Worm (Caenorhabditis elegans) whole organism, L4 larva: ENCODE results near the gene lec-6.

ENCODE experiments used
- D1046.2 ChIP-seq: fragments of 200-800 bp; sonication (Bioruptor generic); IDR thresholded peaks from 2 replicates; pipeline ENCODE4 v1.3.6; 2022; ENCODE audit warnings: missing genetic modification characterization, missing compliant biosample characterization
- F26F4.8 ChIP-seq: fragments of 200-800 bp; sonication (Bioruptor generic); conservative IDR thresholded peaks from 2 replicates; pipeline ENCODE4 v1.3.6; 2022; ENCODE audit warnings: missing genetic modification characterization, missing compliant biosample characterization
- F37D6.2 ChIP-seq: sonication (generic microtip); optimal IDR thresholded peaks from 2 replicates; lab custom pipeline; 2016; ENCODE audit warnings: mild to moderate bottlenecking, missing genetic modification characterization, missing compliant biosample characterization
- F49E8.2 ChIP-seq: sonication (generic microtip); optimal IDR thresholded peaks from 2 replicates; lab custom pipeline; 2016; ENCODE audit warnings: missing compliant biosample characterization, mild to moderate bottlenecking, missing genetic modification characterization, borderline replicate concordance
- ZK546.5 ChIP-seq, 2 experiments: sonication (generic microtip); optimal IDR thresholded peaks; 2 replicates each; lab custom pipeline; 2017; ENCODE audit warnings: missing biosample characterization in 2 of 2, missing genetic modification characterization in 2 of 2
- aly-2 ChIP-seq: sonication (generic microtip); optimal IDR thresholded peaks from 2 replicates; lab custom pipeline; 2018; ENCODE audit warnings: missing biosample characterization, missing genetic modification characterization
- ama-1 ChIP-seq: fragments of 150-350 bp; optimal IDR thresholded peaks from 2 replicates; lab custom pipeline; 2014; ENCODE audit warnings: inconsistent platforms, mixed read lengths
- arid-1 ChIP-seq: fragments of 200-800 bp; sonication (Bioruptor generic); conservative IDR thresholded peaks from 2 replicates; pipeline ENCODE4 v1.3.6; 2022; ENCODE audit warnings: missing genetic modification reagents, missing genetic modification characterization, missing compliant biosample characterization
- attf-4 ChIP-seq: sonication (generic microtip); optimal IDR thresholded peaks from 3 replicates; lab custom pipeline; 2017; ENCODE audit warnings: missing biosample characterization, missing genetic modification characterization
- ceh-20 ChIP-seq: fragments of 200-800 bp; sonication (Bioruptor generic); IDR thresholded peaks from 2 replicates; pipeline ENCODE4 v1.3.6; 2022; ENCODE audit warnings: missing genetic modification reagents, missing genetic modification characterization, missing compliant biosample characterization
- ceh-32 ChIP-seq: sonication (generic microtip); optimal IDR thresholded peaks from 2 replicates; lab custom pipeline; 2016; ENCODE audit warnings: mild to moderate bottlenecking, missing genetic modification characterization, missing compliant biosample characterization; ENCODE audit not compliant: poor library complexity
- ceh-62 ChIP-seq: sonication (generic microtip); optimal IDR thresholded peaks from 2 replicates; lab custom pipeline; 2017; ENCODE audit warnings: missing biosample characterization, missing genetic modification characterization
- ceh-82 ChIP-seq: sonication (generic microtip); optimal IDR thresholded peaks from 2 replicates; lab custom pipeline; 2017; ENCODE audit warnings: missing biosample characterization, missing genetic modification characterization
- cey-2 ChIP-seq: sonication (generic microtip); optimal IDR thresholded peaks from 3 replicates; lab custom pipeline; 2017; ENCODE audit warnings: missing genetic modification characterization, mild to moderate bottlenecking, missing compliant biosample characterization, antibody characterized with exemption, borderline replicate concordance; ENCODE audit not compliant: insufficient read depth
- ctbp-1 ChIP-seq: fragments of 200-800 bp; sonication (Bioruptor generic); IDR thresholded peaks from 2 replicates; pipeline ENCODE4 v1.3.6; 2022; ENCODE audit warnings: missing genetic modification reagents, missing genetic modification characterization, missing compliant biosample characterization
- daf-16 ChIP-seq, 3 experiments: sonication (generic microtip); optimal IDR thresholded peaks; 2 replicates each; lab custom pipeline; 2016 to 2017; ENCODE audit warnings: missing genetic modification characterization in 3 of 3, missing genetic modification reagents in 3 of 3, mild to moderate bottlenecking in 2 of 3, missing compliant biosample characterization in 2 of 3, missing biosample characterization in 1 of 3, moderate library complexity in 1 of 3
- dmd-6 ChIP-seq: fragments of 200-800 bp; sonication (Bioruptor generic); IDR thresholded peaks from 2 replicates; pipeline ENCODE4 v1.3.6; 2022; ENCODE audit warnings: missing genetic modification reagents, missing genetic modification characterization, missing compliant biosample characterization
- jun-1 ChIP-seq: fragments of 150-350 bp; optimal IDR thresholded peaks from 2 replicates; lab custom pipeline; 2014; ENCODE audit warnings: missing biosample characterization, missing genetic modification reagents, missing genetic modification characterization
- lin-13 ChIP-seq: fragments of 150-350 bp; optimal IDR thresholded peaks from 2 replicates; lab custom pipeline; 2014; ENCODE audit warnings: missing biosample characterization, missing genetic modification reagents, missing genetic modification characterization
- lin-38 ChIP-seq: fragments of 200-800 bp; sonication (Bioruptor generic); IDR thresholded peaks from 2 replicates; pipeline ENCODE4 v1.3.6; 2022; ENCODE audit warnings: missing genetic modification reagents, missing genetic modification characterization, missing compliant biosample characterization
- lin-39 ChIP-seq: fragments of 150-350 bp; optimal IDR thresholded peaks from 2 replicates; lab custom pipeline; 2014; ENCODE audit warnings: missing biosample characterization, missing genetic modification reagents, missing genetic modification characterization
- madf-5 ChIP-seq, 2 experiments: fragments of 200-800 bp; sonication (Bioruptor generic); IDR thresholded peaks; 2 replicates each; pipeline ENCODE4 v1.3.6; 2022; ENCODE audit warnings: missing compliant biosample characterization in 2 of 2, missing genetic modification characterization in 2 of 2
- madf-9 ChIP-seq: fragments of 200-800 bp; sonication (Bioruptor generic); conservative IDR thresholded peaks from 2 replicates; pipeline ENCODE4 v1.3.6; 2022; ENCODE audit warnings: missing genetic modification reagents, missing genetic modification characterization, missing compliant biosample characterization
- mes-2 ChIP-seq: sonication (generic microtip); optimal IDR thresholded peaks from 2 replicates; lab custom pipeline; 2016; ENCODE audit warnings: missing genotype, mild to moderate bottlenecking, missing genetic modification characterization, missing compliant biosample characterization; ENCODE audit not compliant: poor library complexity, severe bottlenecking
- mxl-3 ChIP-seq: fragments of 200-800 bp; sonication (Bioruptor generic); optimal IDR thresholded peaks from 2 replicates; lab custom pipeline; 2018; ENCODE audit warnings: mild to moderate bottlenecking, missing genetic modification characterization, missing compliant biosample characterization
- nhr-28 ChIP-seq: fragments of 150-350 bp; optimal IDR thresholded peaks from 2 replicates; lab custom pipeline; 2014; ENCODE audit warnings: missing biosample characterization, missing genetic modification characterization
- nhr-41 ChIP-seq: fragments of 200-800 bp; sonication (Bioruptor generic); IDR thresholded peaks from 2 replicates; pipeline ENCODE4 v1.3.6; 2022; ENCODE audit warnings: missing genetic modification reagents, missing genetic modification characterization, missing compliant biosample characterization
- nhr-76 ChIP-seq: fragments of 150-350 bp; optimal IDR thresholded peaks from 2 replicates; lab custom pipeline; 2014; ENCODE audit warnings: missing biosample characterization, missing genetic modification characterization
- nhr-77 ChIP-seq: fragments of 150-350 bp; optimal IDR thresholded peaks from 2 replicates; lab custom pipeline; 2014; ENCODE audit warnings: missing biosample characterization, missing genetic modification characterization
- php-3 ChIP-seq: fragments of 200-800 bp; sonication (Bioruptor generic); IDR thresholded peaks from 2 replicates; pipeline ENCODE4 v1.3.6; 2022; ENCODE audit warnings: missing genetic modification reagents, missing genetic modification characterization, missing compliant biosample characterization
- saeg-2 ChIP-seq: fragments of 200-800 bp; sonication (Bioruptor generic); IDR thresholded peaks from 2 replicates; pipeline ENCODE4 v1.3.6; 2022; ENCODE audit warnings: missing genetic modification reagents, missing genetic modification characterization, missing compliant biosample characterization
- skn-1 ChIP-seq: fragments of 150-350 bp; optimal IDR thresholded peaks from 2 replicates; lab custom pipeline; 2014; ENCODE audit warnings: missing biosample characterization, missing genetic modification characterization
- snpc-4 ChIP-seq: fragments of 150-350 bp; optimal IDR thresholded peaks from 2 replicates; lab custom pipeline; 2014; ENCODE audit warnings: missing biosample characterization, missing genetic modification characterization
- spr-1 ChIP-seq: sonication (generic microtip); optimal IDR thresholded peaks from 2 replicates; lab custom pipeline; 2016; ENCODE audit warnings: mild to moderate bottlenecking, missing genetic modification characterization, missing compliant biosample characterization
- unc-130 ChIP-seq: sonication (generic microtip); optimal IDR thresholded peaks from 2 replicates; lab custom pipeline; 2016; ENCODE audit warnings: missing genetic modification reagents, missing genetic modification characterization, missing compliant biosample characterization
- unc-39 ChIP-seq: sonication (generic microtip); optimal IDR thresholded peaks from 2 replicates; lab custom pipeline; 2017; ENCODE audit warnings: missing biosample characterization, missing genetic modification characterization
- unc-62 ChIP-seq, 3 experiments: fragments of 150-350 bp in 1 of 3; sonication (generic microtip); optimal IDR thresholded peaks in 2 of 3; peaks in 1 of 3; 1 replicate in 1 of 3; 2 replicates in 2 of 3; lab custom pipeline; 2014 to 2017; ENCODE audit warnings: missing biosample characterization in 3 of 3, missing genetic modification characterization in 3 of 3, missing genetic modification reagents in 3 of 3, missing genotype in 1 of 3
- vab-7 ChIP-seq: fragments of 200-800 bp; sonication (Bioruptor generic); IDR thresholded peaks from 2 replicates; pipeline ENCODE4 v1.3.6; 2022; ENCODE audit warnings: missing genetic modification reagents, missing genetic modification characterization, missing compliant biosample characterization
- zfp-2 ChIP-seq: sonication (generic microtip); optimal IDR thresholded peaks from 2 replicates; lab custom pipeline; 2016; ENCODE audit warnings: mild to moderate bottlenecking, missing genetic modification characterization, missing compliant biosample characterization
- zfp-3 ChIP-seq: fragments of 200-800 bp; sonication (Bioruptor generic); conservative IDR thresholded peaks from 2 replicates; pipeline ENCODE4 v1.3.6; 2022; ENCODE audit warnings: missing genetic modification reagents, missing genetic modification characterization, missing compliant biosample characterization
- zip-11 ChIP-seq: fragments of 200-800 bp; sonication (Bioruptor generic); IDR thresholded peaks from 2 replicates; pipeline ENCODE4 v1.3.6; 2022; ENCODE audit warnings: missing genetic modification characterization, missing compliant biosample characterization
- zip-2 ChIP-seq: fragments of 150-350 bp; optimal IDR thresholded peaks from 2 replicates; lab custom pipeline; 2014; ENCODE audit warnings: missing biosample characterization, missing genetic modification characterization

lec-6 gene

DNA sequence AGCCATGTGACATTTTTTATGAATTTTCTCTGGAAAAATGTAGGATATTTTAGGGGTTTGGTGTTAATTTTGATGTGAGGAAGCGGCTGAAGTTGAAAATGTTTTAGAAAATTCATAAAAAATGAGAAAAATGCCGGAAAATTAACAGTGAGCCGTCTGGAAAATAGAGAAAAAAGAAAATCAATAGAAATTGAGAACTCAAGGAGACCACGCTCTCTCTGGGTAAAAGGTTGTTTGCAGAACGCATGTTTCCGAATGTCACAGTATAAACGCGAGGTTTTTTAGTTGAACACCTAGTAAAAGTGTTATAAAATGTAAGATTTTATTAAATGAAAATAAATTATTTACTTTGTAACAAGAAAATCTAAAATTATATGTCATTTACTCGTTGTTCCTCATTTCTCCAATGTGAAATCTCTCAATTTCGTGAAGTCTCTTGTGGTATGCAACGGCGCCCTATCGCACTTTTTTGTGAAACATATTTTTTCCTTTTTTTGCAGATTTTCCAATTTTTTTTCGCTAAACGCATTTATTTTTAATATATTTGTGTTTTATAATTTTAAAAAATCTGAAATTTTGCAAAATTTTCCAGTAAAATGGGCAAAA, 40.1 kb upstream of the lec-6 start, which contains the start of the genes tag-266 and tag-267 (continued):
- peak; percentile 87 for TF ChIP-seq mes-2 (tag; lab: Kevin White, UChicago)
- TF ChIP-seq ctbp-1, result no peak
- no peak for TF ChIP-seq unc-62 (GFP tag; optimal IDR thresholded peaks at IDR 0.05 in 1 of 2; lab: Kevin White, UChicago)
- TF ChIP-seq unc-62 (tag; optimal IDR thresholded peaks at IDR 0.05; lab: Kevin White, UChicago), result no peak
- peak; percentile 23 for TF ChIP-seq spr-1 (tag; lab: Kevin White, UChicago)
- no peak for TF ChIP-seq ama-1
- no peak for TF ChIP-seq saeg-2 (GFP tag; lab: Robert Waterston, UW)
- TF ChIP-seq arid-1 (GFP tag; lab: Robert Waterston, UW), result no peak
- TF ChIP-seq vab-7, result peak; percentile 62; the same call in 1 of the 2 replicates
- TF ChIP-seq lin-38, result peak; percentile 97
- no peak for TF ChIP-seq daf-16 (GFP tag; optimal IDR thresholded peaks at IDR 0.05; lab: Kevin White, UChicago)
- peak; percentile 32 for TF ChIP-seq daf-16 (tag; optimal IDR thresholded peaks at IDR 0.05; lab: Kevin White, UChicago)
- no peak for TF ChIP-seq lin-13 (GFP tag; lab: Kevin White, UChicago)
- TF ChIP-seq ceh-32 (tag; lab: Kevin White, UChicago), result no peak
- TF ChIP-seq unc-39 (tag; lab: Kevin White, UChicago), result no peak
- TF ChIP-seq aly-2 (tag; lab: Kevin White, UChicago), result no peak
- TF ChIP-seq nhr-41 (GFP tag; lab: Robert Waterston, UW), result no peak
- TF ChIP-seq F49E8.2 (tag; lab: Kevin White, UChicago), result no peak
- no peak for TF ChIP-seq madf-5 (GFP tag; IDR thresholded peaks at IDR 0.05; lab: Robert Waterston, UW)
- TF ChIP-seq php-3 (GFP tag; lab: Robert Waterston, UW), result no peak
- TF ChIP-seq ceh-20, result no peak
- no peak for TF ChIP-seq jun-1 (tag; lab: Kevin White, UChicago)
- TF ChIP-seq attf-4 (tag; lab: Kevin White, UChicago), result no peak
- TF ChIP-seq dmd-6 (GFP tag; lab: Robert Waterston, UW), result no peak; the same call in 1 of the 2 replicates
- no peak for TF ChIP-seq ceh-82 (tag; lab: Kevin White, UChicago)
- no peak for TF ChIP-seq madf-9 (GFP tag; lab: Robert Waterston, UW)
- TF ChIP-seq lin-39 (tag; lab: Kevin White, UChicago), result no peak
- TF ChIP-seq F37D6.2 (tag; lab: Kevin White, UChicago), result peak; percentile 69
- TF ChIP-seq nhr-28 (tag; lab: Kevin White, UChicago), result peak; percentile 33
- no peak for TF ChIP-seq D1046.2 (GFP tag; lab: Robert Waterston, UW)
- TF ChIP-seq ZK546.5 (tag; optimal IDR thresholded peaks at IDR 0.05; lab: Kevin White, UChicago), result no peak

DNA sequence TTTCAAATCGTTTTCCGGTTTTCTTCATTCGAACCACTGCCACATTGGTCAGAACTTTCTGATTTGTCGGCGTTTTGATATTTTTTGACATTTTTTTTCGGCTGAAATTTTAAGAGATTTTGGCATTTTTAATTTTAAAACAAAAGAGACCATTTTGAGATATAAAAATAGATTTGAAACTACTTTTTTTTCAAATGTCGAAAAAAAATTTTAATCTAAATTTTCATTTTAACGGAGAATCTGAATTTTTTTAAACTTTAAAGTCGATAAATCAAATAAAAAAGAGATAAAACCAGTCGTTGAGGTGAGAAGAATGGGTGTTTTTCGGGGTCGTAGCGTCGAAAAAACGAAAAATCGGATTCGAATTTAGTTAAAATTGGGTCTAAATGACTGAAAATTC, 38.2 kb upstream of the lec-6 start, which contains the start of gene sbds-1:
Gene sbds-1 (minus strand): TSS at position 101 of the 400 bp plus-strand sequence.
- no peak for TF ChIP-seq madf-5 (GFP tag; IDR thresholded peaks at IDR 0.05; lab: Robert Waterston, UW)
- TF ChIP-seq lin-38, result 0 out of 2 replicates have a peak, but pooled peaks have one; percentile 7

DNA sequence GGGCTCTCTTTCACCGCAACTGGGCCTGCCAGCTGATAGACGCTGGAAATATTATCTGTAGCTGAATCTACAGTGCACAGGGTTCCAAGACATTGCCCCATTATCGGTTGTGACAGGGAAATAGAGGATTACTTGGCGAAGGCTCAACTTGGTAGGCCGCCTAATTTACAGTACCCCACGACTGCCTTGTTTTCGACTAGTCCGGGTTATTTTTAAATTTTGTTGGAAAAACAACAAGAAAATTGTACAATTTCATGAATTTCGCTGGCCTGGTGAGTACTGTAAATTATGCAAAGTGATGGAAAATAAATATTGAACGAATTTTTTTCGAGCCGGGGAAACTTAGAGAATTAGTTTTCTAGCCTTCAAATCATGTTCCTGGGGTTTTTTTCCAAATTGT, 35.9 kb upstream of the lec-6 start, which contains the start of gene T19C3.7:
Gene T19C3.7 (minus strand): TSS at position 101 of the 400 bp plus-strand sequence.
- TF ChIP-seq nhr-77, result no peak
- TF ChIP-seq cey-2 (tag; lab: Kevin White, UChicago), result no peak
- TF ChIP-seq snpc-4, result no peak
- TF ChIP-seq ama-1, result no peak
- no peak for TF ChIP-seq unc-130 (GFP tag; lab: Kevin White, UChicago)
- no peak for TF ChIP-seq nhr-76
- no peak for TF ChIP-seq ceh-62 (tag; lab: Kevin White, UChicago)
- no peak for TF ChIP-seq attf-4 (tag; lab: Kevin White, UChicago)
- TF ChIP-seq zip-11, result no peak
- no peak for TF ChIP-seq dmd-6 (GFP tag; lab: Robert Waterston, UW)
- no peak for TF ChIP-seq mxl-3 (GFP tag; lab: Kevin White, UChicago)
- no peak for TF ChIP-seq zip-2 (tag; lab: Kevin White, UChicago)
- TF ChIP-seq nhr-41 (GFP tag; lab: Robert Waterston, UW), result no peak
- TF ChIP-seq F26F4.8 (GFP tag; lab: Robert Waterston, UW), result no peak
- TF ChIP-seq zfp-3 (GFP tag; lab: Robert Waterston, UW), result no peak
- no peak for TF ChIP-seq skn-1 (tag; lab: Kevin White, UChicago)
- no peak for TF ChIP-seq zfp-2 (tag; lab: Kevin White, UChicago)
